Worm (Caenorhabditis elegans) whole organism, early embryonic: Measurements from ENCODE around the gene srt-54.

Source experiments
- B0310.2 ChIP-seq: sonication (generic microtip); optimal IDR thresholded peaks from 2 replicates; lab custom pipeline; 2016; ENCODE audit warnings: mild to moderate bottlenecking, missing genetic modification characterization, missing compliant biosample characterization
- F13C5.2 ChIP-seq: sonication (generic microtip); optimal IDR thresholded peaks from 2 replicates; lab custom pipeline; 2017; ENCODE audit warnings: mild to moderate bottlenecking, missing genetic modification characterization, inconsistent platforms, missing compliant biosample characterization
- aly-1 ChIP-seq: sonication (generic microtip); optimal IDR thresholded peaks from 2 replicates; lab custom pipeline; 2016; ENCODE audit warnings: missing genetic modification characterization, missing compliant biosample characterization
- ama-1 ChIP-seq: fragments of 150-350 bp; optimal IDR thresholded peaks from 2 replicates; lab custom pipeline; 2014
- ceh-13 ChIP-seq: fragments of 200-800 bp; sonication (Bioruptor generic); optimal IDR thresholded peaks from 2 replicates; lab custom pipeline; 2018; ENCODE audit warnings: mild to moderate bottlenecking, missing genetic modification characterization, missing compliant biosample characterization
- ceh-36 ChIP-seq: sonication (generic microtip); optimal IDR thresholded peaks from 2 replicates; lab custom pipeline; 2016; ENCODE audit warnings: missing genetic modification characterization, inconsistent platforms, missing compliant biosample characterization
- ets-7 ChIP-seq: sonication (generic microtip); optimal IDR thresholded peaks from 2 replicates; lab custom pipeline; 2016; ENCODE audit warnings: missing genotype, missing genetic modification characterization, missing compliant biosample characterization
- flt-1 ChIP-seq: fragments of 200-800 bp; sonication (Bioruptor generic); IDR thresholded peaks from 2 replicates; pipeline ENCODE4 v1.3.6; 2022; ENCODE audit warnings: missing genetic modification characterization, missing compliant biosample characterization
- hmbx-1 ChIP-seq: sonication (generic microtip); optimal IDR thresholded peaks from 2 replicates; lab custom pipeline; 2016; ENCODE audit warnings: mild to moderate bottlenecking, missing genetic modification characterization, missing compliant biosample characterization
- hmg-4 ChIP-seq: fragments of 200-800 bp; sonication (Bioruptor generic); optimal IDR thresholded peaks from 2 replicates; lab custom pipeline; 2018; ENCODE audit warnings: mild to moderate bottlenecking, missing genetic modification characterization, missing compliant biosample characterization
- hnd-1 ChIP-seq: sonication (generic microtip); optimal IDR thresholded peaks from 2 replicates; lab custom pipeline; 2016; ENCODE audit warnings: missing genetic modification characterization, missing compliant biosample characterization
- pes-1 ChIP-seq: fragments of 200-800 bp; sonication (Bioruptor generic); IDR thresholded peaks from 2 replicates; pipeline ENCODE4 v1.3.6; 2022; ENCODE audit warnings: missing genetic modification reagents, missing genetic modification characterization, missing compliant biosample characterization
- scrt-1 ChIP-seq: fragments of 200-800 bp; sonication (Bioruptor generic); IDR thresholded peaks from 2 replicates; pipeline ENCODE4 v1.3.6; 2022; ENCODE audit warnings: missing genetic modification characterization, missing compliant biosample characterization
- sea-1 ChIP-seq: fragments of 200-800 bp; sonication (Bioruptor generic); conservative IDR thresholded peaks from 2 replicates; pipeline ENCODE4 v1.3.6; 2022; ENCODE audit warnings: missing genetic modification characterization, missing compliant biosample characterization
- tbx-11 ChIP-seq: fragments of 200-800 bp; sonication (Bioruptor generic); IDR thresholded peaks from 2 replicates; pipeline ENCODE4 v1.3.6; 2022; ENCODE audit warnings: missing genetic modification characterization, missing compliant biosample characterization
- tbx-37 ChIP-seq: fragments of 200-800 bp; sonication (Bioruptor generic); conservative IDR thresholded peaks from 2 replicates; pipeline ENCODE4 v1.3.6; 2022; ENCODE audit warnings: missing genetic modification reagents, missing genetic modification characterization, missing compliant biosample characterization
- tra-4 ChIP-seq: sonication (generic microtip); optimal IDR thresholded peaks from 2 replicates; lab custom pipeline; 2017; ENCODE audit warnings: missing genetic modification characterization, missing compliant biosample characterization

srt-54 gene

ce11 chrII:108865-109264 is 8.2 kb upstream of the srt-54 start, which contains the start of gene C50D2.2:
Gene C50D2.2 (plus strand): TSS chrII:109165.
- no peak for TF ChIP-seq hmg-4
- TF ChIP-seq aly-1 (tag; lab: Kevin White, UChicago): no peak
- TF ChIP-seq hmbx-1 (tag; lab: Kevin White, UChicago): no peak
- TF ChIP-seq ama-1 (lab: Kevin White, UChicago): no peak
- TF ChIP-seq F13C5.2 (tag; lab: Kevin White, UChicago): no peak
- TF ChIP-seq scrt-1 (GFP tag; lab: Robert Waterston, UW): no peak
- TF ChIP-seq tbx-11 (GFP tag; lab: Robert Waterston, UW): no peak
- TF ChIP-seq tbx-37 (GFP tag; lab: Robert Waterston, UW): no peak
- TF ChIP-seq ceh-13 (GFP tag; lab: Kevin White, UChicago): no peak
- TF ChIP-seq hnd-1 (tag; lab: Kevin White, UChicago): no peak
- TF ChIP-seq pes-1: no peak
- TF ChIP-seq ets-7 (tag; lab: Kevin White, UChicago): no peak
- TF ChIP-seq sea-1 (GFP tag; lab: Robert Waterston, UW): no peak
- no peak for TF ChIP-seq tra-4
- TF ChIP-seq B0310.2: no peak
- no peak for TF ChIP-seq ceh-36

- no peak for TF ChIP-seq ceh-13 (GFP tag; lab: Kevin White, UChicago)
- TF ChIP-seq hmbx-1 (tag; lab: Kevin White, UChicago): no peak
- no peak for TF ChIP-seq ama-1 (lab: Kevin White, UChicago)
- no peak for TF ChIP-seq aly-1 (tag; lab: Kevin White, UChicago)
- TF ChIP-seq ceh-36: no peak
- TF ChIP-seq tbx-37 (GFP tag; lab: Robert Waterston, UW): no peak
- TF ChIP-seq ets-7 (tag; lab: Kevin White, UChicago): no peak
- TF ChIP-seq tra-4: no peak
- no peak for TF ChIP-seq tbx-11 (GFP tag; lab: Robert Waterston, UW)
- TF ChIP-seq F13C5.2 (tag; lab: Kevin White, UChicago): no peak
- no peak for TF ChIP-seq sea-1 (GFP tag; lab: Robert Waterston, UW)
- TF ChIP-seq B0310.2: no peak
- TF ChIP-seq pes-1: no peak
- TF ChIP-seq scrt-1 (GFP tag; lab: Robert Waterston, UW): no peak
- TF ChIP-seq flt-1: no peak
- TF ChIP-seq hnd-1 (tag; lab: Kevin White, UChicago): no peak
- TF ChIP-seq hmg-4: no peak
Measured at ce11 chrII:111267-111666, 5.7 kb upstream of the srt-54 start, which contains the start of gene C50D2.1. Gene C50D2.1 (plus strand): TSS chrII:111567.

ce11 chrII:112231-112630 is 4.8 kb upstream of the srt-54 start:
- TF ChIP-seq hmbx-1 (tag; lab: Kevin White, UChicago) (no peak), ama-1 (lab: Kevin White, UChicago) (no peak), aly-1 (tag; lab: Kevin White, UChicago) (no peak), ceh-36 (no peak), ceh-13 (GFP tag; lab: Kevin White, UChicago) (no peak)

- no peak for TF ChIP-seq hmbx-1 (tag; lab: Kevin White, UChicago)
- no peak for TF ChIP-seq scrt-1 (GFP tag; lab: Robert Waterston, UW)
- TF ChIP-seq ets-7 (tag; lab: Kevin White, UChicago): no peak
- TF ChIP-seq ceh-13 (GFP tag; lab: Kevin White, UChicago): no peak
- TF ChIP-seq hnd-1 (tag; lab: Kevin White, UChicago): no peak
- no peak for TF ChIP-seq flt-1
- TF ChIP-seq tbx-11 (GFP tag; lab: Robert Waterston, UW): no peak
- TF ChIP-seq aly-1 (tag; lab: Kevin White, UChicago): no peak
- TF ChIP-seq B0310.2: no peak
Measured at ce11 chrII:121121-121520, 4.1 kb downstream of the srt-54 start, which contains the start of gene K10B4.3. Gene K10B4.3 (minus strand): TSS chrII:121221.

- TF ChIP-seq hmbx-1 (tag; lab: Kevin White, UChicago): no peak
Measured at ce11 chrII:122008-122407, 5.0 kb downstream of the srt-54 start.

- TF ChIP-seq ama-1 (lab: Kevin White, UChicago): no peak
- no peak for TF ChIP-seq F13C5.2 (tag; lab: Kevin White, UChicago)
- TF ChIP-seq pes-1: no peak
- no peak for TF ChIP-seq hmbx-1 (tag; lab: Kevin White, UChicago)
- no peak for TF ChIP-seq aly-1 (tag; lab: Kevin White, UChicago)
Measured at ce11 chrII:122494-122893, 5.5 kb downstream of the srt-54 start.

ce11 chrII:124904-125303 is 7.9 kb downstream of the srt-54 start, which contains the start of gene nmur-2:
Gene nmur-2 (minus strand): TSS chrII:125004.
- TF ChIP-seq hmbx-1 (tag; lab: Kevin White, UChicago) (no peak), hmg-4 (no peak), tbx-37 (GFP tag; lab: Robert Waterston, UW) (no peak), flt-1 (no peak), scrt-1 (GFP tag; lab: Robert Waterston, UW) (no peak), sea-1 (GFP tag; lab: Robert Waterston, UW) (no peak), pes-1 (no peak), ets-7 (tag; lab: Kevin White, UChicago) (no peak), ceh-36 (no peak), tra-4 (no peak), ceh-13 (GFP tag; lab: Kevin White, UChicago) (no peak), hnd-1 (tag; lab: Kevin White, UChicago) (no peak), ama-1 (lab: Kevin White, UChicago) (no peak), aly-1 (tag; lab: Kevin White, UChicago) (no peak), tbx-11 (GFP tag; lab: Robert Waterston, UW) (no peak), B0310.2 (no peak), F13C5.2 (tag; lab: Kevin White, UChicago) (no peak)

- TF ChIP-seq hnd-1 (tag; lab: Kevin White, UChicago): no peak
Measured at ce11 chrII:128929-129328, 11.9 kb downstream of the srt-54 start, which contains the start of gene srd-3. Gene srd-3 (minus strand): TSS chrII:129029.
